Worm (Caenorhabditis elegans) whole organism, young adult: Measurements from ENCODE around the gene pcp-3.

Experiments
- C17E4.6 ChIP-seq: fragments of 200-800 bp; sonication (Bioruptor generic); IDR thresholded peaks from 2 replicates; pipeline ENCODE4 v1.3.6; 2022; ENCODE audit warnings: missing genetic modification reagents, missing genetic modification characterization, missing compliant biosample characterization
- F23B12.7 ChIP-seq: sonication (generic microtip); optimal IDR thresholded peaks from 2 replicates; lab custom pipeline; 2017; ENCODE audit warnings: missing genetic modification characterization, mild to moderate bottlenecking, missing compliant biosample characterization, antibody characterized with exemption, moderate library complexity; ENCODE audit not compliant: insufficient read depth
- F37B4.10 ChIP-seq: fragments of 200-800 bp; sonication (Bioruptor generic); IDR thresholded peaks from 2 replicates; pipeline ENCODE4 v1.3.6; 2022; ENCODE audit warnings: missing genetic modification characterization, missing compliant biosample characterization
- F39B2.1 ChIP-seq: fragments of 200-800 bp; sonication (Bioruptor generic); IDR thresholded peaks from 2 replicates; pipeline ENCODE4 v1.3.6; 2022; ENCODE audit warnings: missing genetic modification reagents, missing genetic modification characterization, missing compliant biosample characterization
- F49E8.2 ChIP-seq: sonication (generic microtip); optimal IDR thresholded peaks from 3 replicates; lab custom pipeline; 2017; ENCODE audit warnings: missing genetic modification characterization, mild to moderate bottlenecking, missing compliant biosample characterization, antibody characterized with exemption, moderate library complexity; ENCODE audit not compliant: insufficient read depth
- F57A8.1 ChIP-seq: fragments of 200-800 bp; sonication (Bioruptor generic); optimal IDR thresholded peaks from 2 replicates; lab custom pipeline; 2018; ENCODE audit warnings: mild to moderate bottlenecking, missing genetic modification characterization, moderate library complexity, missing compliant biosample characterization
- K12H6.12 ChIP-seq: fragments of 200-800 bp; sonication (Bioruptor generic); optimal IDR thresholded peaks from 2 replicates; lab custom pipeline; 2018; ENCODE audit warnings: mild to moderate bottlenecking, missing genetic modification characterization, missing compliant biosample characterization
- T07F8.4 ChIP-seq: sonication (generic microtip); optimal IDR thresholded peaks from 2 replicates; lab custom pipeline; 2016; ENCODE audit warnings: mild to moderate bottlenecking, missing genetic modification characterization, moderate library complexity, missing compliant biosample characterization
- Y56A3A.18 ChIP-seq: fragments of 200-800 bp; sonication (Bioruptor generic); IDR thresholded peaks from 2 replicates; pipeline ENCODE4 v1.3.6; 2022; ENCODE audit warnings: missing genetic modification reagents, missing genetic modification characterization, missing compliant biosample characterization
- Y67H2A.10 ChIP-seq: fragments of 200-800 bp; sonication (Bioruptor generic); conservative IDR thresholded peaks from 2 replicates; pipeline ENCODE4 v1.3.6; 2022; ENCODE audit warnings: missing genetic modification reagents, missing genetic modification characterization, missing compliant biosample characterization
- atf-7 ChIP-seq: sonication (generic microtip); optimal IDR thresholded peaks from 2 replicates; lab custom pipeline; 2017; ENCODE audit warnings: mild to moderate bottlenecking, missing genetic modification characterization, missing compliant biosample characterization
- attf-3 ChIP-seq: fragments of 200-800 bp; sonication (Bioruptor generic); conservative IDR thresholded peaks from 2 replicates; pipeline ENCODE4 v1.3.6; 2022; ENCODE audit warnings: missing genetic modification reagents, missing genetic modification characterization, missing compliant biosample characterization
- bed-2 ChIP-seq: fragments of 200-800 bp; sonication (Bioruptor generic); IDR thresholded peaks from 2 replicates; pipeline ENCODE4 v1.3.6; 2022; ENCODE audit warnings: missing genetic modification reagents, missing genetic modification characterization, missing compliant biosample characterization
- ccch-3 ChIP-seq: fragments of 200-800 bp; sonication (Bioruptor generic); optimal IDR thresholded peaks from 2 replicates; lab custom pipeline; 2018; ENCODE audit warnings: mild to moderate bottlenecking, missing genetic modification characterization, missing compliant biosample characterization
- ceh-27 ChIP-seq: fragments of 200-800 bp; sonication (Bioruptor generic); optimal IDR thresholded peaks from 2 replicates; lab custom pipeline; 2018; ENCODE audit warnings: mild to moderate bottlenecking, missing genetic modification characterization, moderate library complexity, missing compliant biosample characterization
- ceh-91 ChIP-seq: fragments of 200-800 bp; sonication (Bioruptor generic); IDR thresholded peaks from 2 replicates; pipeline ENCODE4 v1.3.6; 2022; ENCODE audit warnings: missing genetic modification reagents, missing genetic modification characterization, missing compliant biosample characterization
- dpl-1 ChIP-seq: fragments of 150-350 bp; optimal IDR thresholded peaks from 2 replicates; lab custom pipeline; 2014; ENCODE audit warnings: missing biosample characterization, missing genetic modification reagents, missing genetic modification characterization
- efl-1 ChIP-seq: fragments of 150-350 bp; optimal IDR thresholded peaks from 2 replicates; lab custom pipeline; 2014; ENCODE audit warnings: missing biosample characterization, missing genetic modification reagents, missing genetic modification characterization
- fkh-3 ChIP-seq: sonication (generic microtip); optimal IDR thresholded peaks from 2 replicates; lab custom pipeline; 2016; ENCODE audit warnings: mild to moderate bottlenecking, missing genetic modification characterization, missing compliant biosample characterization
- gei-17 ChIP-seq: fragments of 200-800 bp; sonication (Bioruptor generic); optimal IDR thresholded peaks from 2 replicates; lab custom pipeline; 2018; ENCODE audit warnings: mild to moderate bottlenecking, missing genetic modification characterization, missing compliant biosample characterization
- hlh-12 ChIP-seq: sonication (generic microtip); optimal IDR thresholded peaks from 2 replicates; lab custom pipeline; 2016; ENCODE audit warnings: missing genetic modification characterization, missing compliant biosample characterization
- hlh-26 ChIP-seq: fragments of 200-800 bp; sonication (Bioruptor generic); conservative IDR thresholded peaks from 2 replicates; pipeline ENCODE4 v1.3.6; 2022; ENCODE audit warnings: missing genetic modification reagents, missing genetic modification characterization, missing compliant biosample characterization
- hrde-1 ChIP-seq: sonication (generic microtip); optimal IDR thresholded peaks from 2 replicates; lab custom pipeline; 2016; ENCODE audit warnings: missing genetic modification characterization, mild to moderate bottlenecking, missing compliant biosample characterization, moderate library complexity, missing genotype, missing genetic modification reagents, borderline replicate concordance
- lin-26 ChIP-seq: fragments of 200-800 bp; sonication (Bioruptor generic); IDR thresholded peaks from 2 replicates; pipeline ENCODE4 v1.3.6; 2022; ENCODE audit warnings: missing genetic modification reagents, missing genetic modification characterization, missing compliant biosample characterization
- lin-35 ChIP-seq, 3 experiments: fragments of 150-350 bp in 2 of 3; sonication (generic microtip) in 1 of 3; optimal IDR thresholded peaks; 2 replicates each; lab custom pipeline; 2014 to 2018; ENCODE audit warnings: missing biosample characterization in 3 of 3, missing genetic modification characterization in 3 of 3, missing genetic modification reagents in 3 of 3
- lin-40 ChIP-seq: sonication (generic microtip); optimal IDR thresholded peaks from 2 replicates; lab custom pipeline; 2016; ENCODE audit warnings: missing genetic modification characterization, mild to moderate bottlenecking, missing compliant biosample characterization, missing genotype, missing genetic modification reagents
- madf-6 ChIP-seq: fragments of 200-800 bp; sonication (Bioruptor generic); IDR thresholded peaks from 2 replicates; pipeline ENCODE4 v1.3.6; 2022; ENCODE audit warnings: missing genetic modification reagents, missing genetic modification characterization, missing compliant biosample characterization
- madf-8 ChIP-seq: fragments of 200-800 bp; sonication (Bioruptor generic); conservative IDR thresholded peaks from 2 replicates; pipeline ENCODE4 v1.3.6; 2022; ENCODE audit warnings: missing genetic modification reagents, missing genetic modification characterization, missing compliant biosample characterization
- mcd-1 ChIP-seq: fragments of 200-800 bp; sonication (Bioruptor generic); IDR thresholded peaks from 2 replicates; pipeline ENCODE4 v1.3.6; 2022; ENCODE audit warnings: missing genetic modification reagents, missing genetic modification characterization, missing compliant biosample characterization
- mxl-1 ChIP-seq: sonication (generic microtip); optimal IDR thresholded peaks from 2 replicates; lab custom pipeline; 2016; ENCODE audit warnings: missing genetic modification characterization, missing compliant biosample characterization
- nfya-1 ChIP-seq: sonication (generic microtip); optimal IDR thresholded peaks from 2 replicates; lab custom pipeline; 2017; ENCODE audit warnings: antibody characterized with exemption, missing compliant biosample characterization, missing genetic modification characterization, borderline replicate concordance; ENCODE audit not compliant: insufficient read depth
- nhr-80 ChIP-seq: sonication (generic microtip); optimal IDR thresholded peaks from 2 replicates; lab custom pipeline; 2016; ENCODE audit warnings: missing genetic modification characterization, missing compliant biosample characterization
- repo-1 ChIP-seq: sonication (generic microtip); optimal IDR thresholded peaks from 2 replicates; lab custom pipeline; 2017; ENCODE audit warnings: mild to moderate bottlenecking, missing genetic modification characterization, missing compliant biosample characterization
- sea-2 ChIP-seq: fragments of 200-800 bp; sonication (Bioruptor generic); IDR thresholded peaks from 2 replicates; pipeline ENCODE4 v1.3.6; 2022; ENCODE audit warnings: missing genetic modification characterization, missing compliant biosample characterization
- snpc-1.3 ChIP-seq: sonication (generic microtip); optimal IDR thresholded peaks from 2 replicates; lab custom pipeline; 2017; ENCODE audit warnings: missing genetic modification characterization, mild to moderate bottlenecking, missing compliant biosample characterization, antibody characterized with exemption, moderate library complexity, missing genotype, missing genetic modification reagents; ENCODE audit not compliant: insufficient read depth
- snpc-4 ChIP-seq, 5 experiments: fragments of 150-350 bp in 1 of 5; sonication (generic microtip) in 4 of 5; optimal IDR thresholded peaks; 2 replicates each; lab custom pipeline; 2014 to 2018; ENCODE audit warnings: missing genetic modification characterization in 5 of 5, missing biosample characterization in 3 of 5, antibody characterized with exemption in 2 of 5, mild to moderate bottlenecking in 2 of 5, missing compliant biosample characterization in 2 of 5, missing genotype in 2 of 5, moderate library complexity in 2 of 5, missing genetic modification reagents in 1 of 5
- somi-1 ChIP-seq: fragments of 200-800 bp; sonication (Bioruptor generic); optimal IDR thresholded peaks from 2 replicates; lab custom pipeline; 2018; ENCODE audit warnings: mild to moderate bottlenecking, missing genetic modification characterization, missing compliant biosample characterization
- tbx-9 ChIP-seq: sonication (generic microtip); optimal IDR thresholded peaks from 2 replicates; lab custom pipeline; 2016; ENCODE audit warnings: borderline replicate concordance, missing genetic modification characterization, inconsistent platforms, missing compliant biosample characterization
- tlf-1 ChIP-seq: fragments of 200-800 bp; sonication (Bioruptor generic); optimal IDR thresholded peaks from 2 replicates; lab custom pipeline; 2018; ENCODE audit warnings: mild to moderate bottlenecking, missing genetic modification characterization, missing compliant biosample characterization
- unc-130 ChIP-seq: sonication (generic microtip); optimal IDR thresholded peaks from 2 replicates; lab custom pipeline; 2016; ENCODE audit warnings: missing genetic modification reagents, missing genetic modification characterization, missing compliant biosample characterization
- xnd-1 ChIP-seq: sonication (generic microtip); optimal IDR thresholded peaks from 2 replicates; lab custom pipeline; 2016; ENCODE audit warnings: missing genotype, missing genetic modification reagents, missing genetic modification characterization, missing compliant biosample characterization
- ztf-22 ChIP-seq: fragments of 200-800 bp; sonication (Bioruptor generic); optimal IDR thresholded peaks from 2 replicates; lab custom pipeline; 2018; ENCODE audit warnings: mild to moderate bottlenecking, missing genetic modification characterization, moderate library complexity, missing compliant biosample characterization
- ztf-25 ChIP-seq: fragments of 200-800 bp; sonication (Bioruptor generic); IDR thresholded peaks from 2 replicates; pipeline ENCODE4 v1.3.6; 2022; ENCODE audit warnings: missing genetic modification reagents, missing genetic modification characterization, missing compliant biosample characterization
- ztf-6 ChIP-seq: fragments of 200-800 bp; sonication (Bioruptor generic); IDR thresholded peaks from 2 replicates; pipeline ENCODE4 v1.3.6; 2022; ENCODE audit warnings: missing genetic modification reagents, missing genetic modification characterization, missing compliant biosample characterization

Gene pcp-3

DNA sequence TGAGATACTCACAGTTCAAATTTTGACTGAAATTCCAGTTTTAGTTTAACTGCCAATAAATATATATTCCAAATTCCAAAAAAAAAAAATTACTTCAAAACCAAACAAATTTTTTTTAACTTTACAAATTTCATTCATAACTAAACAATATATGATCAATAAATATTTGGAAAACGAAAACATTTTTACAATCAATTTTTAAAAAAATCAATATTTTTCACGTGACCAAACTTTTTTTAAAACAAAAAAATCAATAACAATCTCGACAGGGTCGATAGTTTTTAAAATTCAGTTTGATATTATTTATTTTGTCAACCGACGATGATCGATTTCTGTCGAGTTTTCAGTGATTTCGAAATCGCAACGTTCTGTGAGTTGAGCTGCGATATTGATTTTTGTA lies 8.6 kb downstream of the pcp-3 start, which contains the start of gene F23B2.7:
F23B2.7 (plus strand) TSS at position 301 of the 400 bp plus-strand sequence.
- TF ChIP-seq ztf-22: no peak
- no peak for TF ChIP-seq F57A8.1
- TF ChIP-seq madf-8 (GFP tag; lab: Robert Waterston, UW): no peak
- TF ChIP-seq nfya-1: no peak
- TF ChIP-seq hlh-12 (tag; lab: Kevin White, UChicago): no peak
- no peak for TF ChIP-seq repo-1 (tag; lab: Kevin White, UChicago)
- TF ChIP-seq lin-26 (GFP tag; lab: Robert Waterston, UW): no peak
- TF ChIP-seq tlf-1 (GFP tag; lab: Kevin White, UChicago): no peak
- no peak for TF ChIP-seq F39B2.1 (GFP tag; lab: Robert Waterston, UW)
- TF ChIP-seq Y56A3A.18: no peak
- no peak for TF ChIP-seq mxl-1 (tag; lab: Kevin White, UChicago)
- no peak for TF ChIP-seq T07F8.4 (tag; lab: Kevin White, UChicago)
- no peak for TF ChIP-seq efl-1 (GFP tag; lab: Kevin White, UChicago)
- no peak for TF ChIP-seq ztf-25 (GFP tag; lab: Robert Waterston, UW)
- TF ChIP-seq attf-3 (GFP tag; lab: Robert Waterston, UW): no peak
- TF ChIP-seq F49E8.2 (tag; lab: Kevin White, UChicago): no peak
- TF ChIP-seq F23B12.7 (tag; lab: Kevin White, UChicago): no peak
- TF ChIP-seq atf-7 (tag; lab: Kevin White, UChicago): no peak
- TF ChIP-seq, all 124 proteins: peak for 0

DNA sequence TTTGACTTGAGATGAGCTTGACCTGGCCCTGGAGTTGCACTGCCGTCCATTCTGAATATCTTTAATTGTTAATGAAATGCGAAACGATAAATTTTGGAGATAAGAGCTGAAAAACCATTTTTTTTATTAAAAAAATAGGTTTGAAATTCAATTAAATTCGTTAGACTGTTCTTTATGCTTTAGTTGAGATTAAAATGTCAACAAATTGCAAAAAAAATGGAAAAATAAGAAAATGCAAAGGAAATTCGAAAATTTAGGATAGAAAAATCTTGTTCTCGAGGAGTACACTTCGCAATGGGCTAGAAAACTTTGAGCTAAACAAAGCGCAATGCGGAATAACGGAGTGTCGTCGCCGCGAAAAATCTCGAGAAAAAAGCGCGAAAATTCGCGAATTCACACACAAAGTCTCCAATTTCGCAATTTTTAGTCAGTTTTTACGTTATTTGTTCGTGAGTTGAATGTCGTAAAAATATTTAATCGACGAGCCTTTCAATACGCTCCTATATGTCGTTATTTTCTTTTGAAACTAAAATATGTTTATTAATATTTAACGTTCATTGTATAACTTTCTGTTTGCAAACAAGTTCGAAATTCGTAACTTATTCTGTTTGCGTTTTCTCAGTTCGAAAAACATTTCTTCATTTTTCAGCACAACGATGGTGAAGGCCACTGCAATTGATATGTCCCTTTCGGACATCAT lies 11.8 kb downstream of the pcp-3 start, which contains the start of the genes rpb-12 and aly-2:
rpb-12 (minus strand) TSS at position 51 of the 700 bp plus-strand sequence.
aly-2 (plus strand) TSS at position 650 of the 700 bp plus-strand sequence.
- TF ChIP-seq snpc-1.3 (tag; lab: Kevin White, UChicago) (peak; percentile 50), lin-40 (no peak), ccch-3 (no peak), gei-17 (GFP tag; lab: Kevin White, UChicago) (no peak), xnd-1 (tag; lab: Kevin White, UChicago) (peak; percentile 88), mcd-1 (GFP tag; lab: Robert Waterston, UW) (peak; percentile 66), snpc-4 (GFP tag; optimal IDR thresholded peaks at IDR 0.05; lab: Kevin White, UChicago) (peak; percentile 79), snpc-4 (tag; optimal IDR thresholded peaks at IDR 0.05; lab: Kevin White, UChicago) (peak; percentile 61 to 80 (median 64)), nfya-1 (no peak), K12H6.12 (tag; lab: Kevin White, UChicago) (no peak), Y67H2A.10 (no peak), hrde-1 (no peak), atf-7 (tag; lab: Kevin White, UChicago) (no peak), sea-2 (GFP tag; lab: Robert Waterston, UW) (no peak), madf-6 (GFP tag; lab: Robert Waterston, UW) (peak; percentile 97), bed-2 (GFP tag; lab: Robert Waterston, UW) (no peak), ceh-91 (GFP tag; lab: Robert Waterston, UW) (peak; percentile 88), ceh-27 (GFP tag; lab: Kevin White, UChicago) (peak; percentile 23), C17E4.6 (GFP tag; lab: Robert Waterston, UW) (peak; percentile 50; the same call in 1 of the 2 replicates), F57A8.1 (no peak), fkh-3 (no peak), ztf-6 (GFP tag; lab: Robert Waterston, UW) (no peak), nhr-80 (no peak), hlh-26 (GFP tag; lab: Robert Waterston, UW) (no peak), lin-35 (GFP tag; optimal IDR thresholded peaks at IDR 0.05; lab: Kevin White, UChicago) (peak in 1 of 3 experiments; percentile 66), dpl-1 (peak; percentile 88), efl-1 (GFP tag; lab: Kevin White, UChicago) (peak; percentile 95), attf-3 (GFP tag; lab: Robert Waterston, UW) (peak; percentile 100), unc-130 (peak; percentile 65), F37B4.10 (no peak), tbx-9 (tag; lab: Kevin White, UChicago) (no peak), somi-1 (no peak)
